Worm (Caenorhabditis elegans): Measurements from ENCODE around the gene F52G3.8.

F52G3.8 gene

DNA sequence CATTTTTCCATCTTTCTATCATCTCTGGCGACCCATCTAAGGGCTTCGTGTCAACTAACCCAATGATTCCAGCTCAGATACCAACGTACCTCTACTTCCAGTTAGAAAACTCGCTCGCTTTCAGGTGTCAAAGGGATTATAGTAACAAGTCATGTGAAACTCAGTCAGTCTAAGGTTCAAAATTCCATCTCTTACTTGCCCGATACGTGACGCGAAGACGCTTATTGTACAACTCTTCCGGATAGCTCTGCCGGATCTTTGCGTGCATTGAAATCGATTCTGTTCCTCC is 22.5 kb downstream of the F52G3.8 start:
- TF ChIP-seq egl-27 (tag; optimal IDR thresholded peaks at IDR 0.05) (no peak), nhr-25 (tag; optimal IDR thresholded peaks at IDR 0.05) (peak; percentile 17), ama-1 (optimal IDR thresholded peaks at IDR 0.05) (peak; percentile 94)

DNA sequence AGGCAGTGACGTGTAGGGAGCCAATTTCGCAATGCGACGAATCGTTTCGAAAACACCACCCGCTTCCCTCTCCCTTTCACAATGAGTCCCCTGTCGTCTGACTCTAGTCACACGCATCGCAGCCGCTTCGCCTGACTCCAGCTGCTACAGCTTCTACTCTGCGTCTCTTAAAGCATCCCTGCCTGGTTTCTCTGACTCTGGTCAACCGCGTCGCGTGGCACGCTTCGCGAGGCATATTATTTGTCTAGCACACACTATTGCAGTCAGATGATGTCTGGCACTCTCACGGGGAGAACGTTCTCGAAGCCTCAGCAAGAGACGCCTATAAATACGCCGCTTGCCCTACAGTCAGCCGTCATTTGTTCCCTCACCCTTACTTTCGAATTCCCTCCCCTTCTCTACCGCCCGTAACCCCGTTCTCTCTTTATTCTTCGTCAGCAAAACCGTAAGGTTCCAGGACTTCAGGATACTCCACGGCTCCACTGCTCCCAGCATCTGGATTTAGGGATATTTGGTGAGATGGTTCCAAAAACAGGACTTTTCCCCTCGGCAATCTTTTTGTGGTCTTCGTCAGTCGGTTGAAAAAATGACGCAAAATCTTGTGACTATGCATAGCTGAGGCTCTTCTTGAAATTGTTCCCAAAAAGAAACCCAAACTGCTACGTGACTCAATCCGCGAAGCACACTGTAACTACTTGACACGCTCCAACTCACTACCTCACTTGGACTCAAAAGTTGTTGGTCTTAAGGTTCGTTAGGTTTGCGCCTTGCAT is 23.0 kb downstream of the F52G3.8 start:
- TF ChIP-seq aly-2 (tag; optimal IDR thresholded peaks at IDR 0.05): no peak
- peak; percentile 94 for TF ChIP-seq ceh-28 (tag; optimal IDR thresholded peaks at IDR 0.05)
- peak; percentile 82 for TF ChIP-seq sea-2 (GFP tag; optimal IDR thresholded peaks at IDR 0.05)
- TF ChIP-seq lsy-12 (tag; optimal IDR thresholded peaks at IDR 0.05): peak; percentile 96
- peak; percentile 99 for TF ChIP-seq jun-1 (tag; optimal IDR thresholded peaks at IDR 0.05)
- TF ChIP-seq unc-39 (tag; optimal IDR thresholded peaks at IDR 0.05): peak; percentile 15
- peak; percentile 93 for TF ChIP-seq unc-62 (GFP tag; optimal IDR thresholded peaks at IDR 0.05)
- TF ChIP-seq elt-1 (tag; optimal IDR thresholded peaks at IDR 0.05): peak; percentile 20
- peak; percentile 78 for TF ChIP-seq egl-27 (tag; optimal IDR thresholded peaks at IDR 0.05)
- TF ChIP-seq nhr-67 (tag; optimal IDR thresholded peaks at IDR 0.05): no peak
- TF ChIP-seq nhr-12 (tag; optimal IDR thresholded peaks at IDR 0.05): no peak
- TF ChIP-seq zag-1 (tag; optimal IDR thresholded peaks at IDR 0.05): peak; percentile 86
- TF ChIP-seq eor-1 (tag; optimal IDR thresholded peaks at IDR 0.05): peak; percentile 17 to 46
- TF ChIP-seq fkh-10 (GFP tag; optimal IDR thresholded peaks at IDR 0.05): peak; percentile 93
- TF ChIP-seq fkh-2 (tag; optimal IDR thresholded peaks at IDR 0.05): no peak
- peak; percentile 89 for TF ChIP-seq fos-1 (tag; optimal IDR thresholded peaks at IDR 0.05)
- TF ChIP-seq R02D3.7 (tag; optimal IDR thresholded peaks at IDR 0.05): peak; percentile 84
- TF ChIP-seq skn-1 (tag; optimal IDR thresholded peaks at IDR 0.05): peak; percentile 69
- peak; percentile 69 for TF ChIP-seq lin-15B (tag; optimal IDR thresholded peaks at IDR 0.05)
- peak; percentile 98 for TF ChIP-seq nhr-23 (tag; optimal IDR thresholded peaks at IDR 0.05)
- TF ChIP-seq ZK546.5 (tag; optimal IDR thresholded peaks at IDR 0.05): no peak
- TF ChIP-seq lin-39 (tag; optimal IDR thresholded peaks at IDR 0.05): peak; percentile 100
- peak; percentile 98 for TF ChIP-seq hmg-11 (tag; optimal IDR thresholded peaks at IDR 0.05)
- TF ChIP-seq elt-2 (tag; optimal IDR thresholded peaks at IDR 0.05): peak; percentile 93
- no peak for TF ChIP-seq nhr-76 (tag; optimal IDR thresholded peaks at IDR 0.05)
- TF ChIP-seq tbx-2 (tag; optimal IDR thresholded peaks at IDR 0.05): peak; percentile 95
- no peak for TF ChIP-seq nhr-237 (tag; optimal IDR thresholded peaks at IDR 0.05)
- TF ChIP-seq ztf-4 (tag; optimal IDR thresholded peaks at IDR 0.05): peak; percentile 81
- peak; percentile 95 for TF ChIP-seq nhr-43 (tag; optimal IDR thresholded peaks at IDR 0.05; ENCODE audit: poor library complexity, severe bottlenecking)
- TF ChIP-seq nhr-28 (tag; optimal IDR thresholded peaks at IDR 0.05): no peak
- no peak for TF ChIP-seq daf-12 (tag; optimal IDR thresholded peaks at IDR 0.05)
- TF ChIP-seq ceh-16 (tag; optimal IDR thresholded peaks at IDR 0.05): no peak
- TF ChIP-seq nhr-77 (tag; optimal IDR thresholded peaks at IDR 0.05): peak; percentile 23
- TF ChIP-seq snpc-4 (tag; optimal IDR thresholded peaks at IDR 0.05): peak; percentile 74
- peak; percentile 16 to 66 (median 20) for TF ChIP-seq elt-3 (tag; optimal IDR thresholded peaks at IDR 0.05)
- TF ChIP-seq pqm-1 (tag; optimal IDR thresholded peaks at IDR 0.05): peak; percentile 90
- TF ChIP-seq ama-1 (optimal IDR thresholded peaks at IDR 0.05): peak; percentile 100
- TF ChIP-seq nhr-25 (tag; optimal IDR thresholded peaks at IDR 0.05): peak; percentile 99
- peak; percentile 51 for TF ChIP-seq mml-1 (tag; optimal IDR thresholded peaks at IDR 0.05)
- peak; percentile 87 for TF ChIP-seq ceh-9 (tag; optimal IDR thresholded peaks at IDR 0.05)
- TF ChIP-seq ztf-11 (tag; optimal IDR thresholded peaks at IDR 0.05): peak; percentile 9
- TF ChIP-seq ceh-82 (tag; optimal IDR thresholded peaks at IDR 0.05): peak; percentile 78
- TF ChIP-seq nfya-1 (tag; optimal IDR thresholded peaks at IDR 0.05; ENCODE audit: insufficient read depth): peak; percentile 96
- TF ChIP-seq mdl-1 (tag; optimal IDR thresholded peaks at IDR 0.05): peak; percentile 97
- TF ChIP-seq nhr-11 (tag; optimal IDR thresholded peaks at IDR 0.05): peak; percentile 99
- TF ChIP-seq egl-5 (tag; optimal IDR thresholded peaks at IDR 0.05): peak; percentile 99
- TF ChIP-seq pha-4 (tag; optimal IDR thresholded peaks at IDR 0.05): peak; percentile 97

All from whole organism, L3 larva.